Fruit fly (Drosophila melanogaster) whole organism, embryonic: Measurements from ENCODE around the gene CG44476.
A peak's percentile ranks its signal among the peaks of the same experiment; 100 is the strongest.

ENCODE experiments used
- Bteb2 ChIP-seq: fragments of 200-800 bp; sonication (Bioruptor generic); optimal IDR thresholded peaks from 2 replicates; lab custom pipeline; 2016; ENCODE audit warnings: missing biosample characterization, missing genetic modification characterization
- CG10366 ChIP-seq: fragments of 200-800 bp; sonication (Bioruptor generic); IDR thresholded peaks from 2 replicates; pipeline ENCODE4 v1.3.6; 2022; ENCODE audit warnings: missing biosample characterization, missing genetic modification characterization
- CG11560 ChIP-seq: fragments of 200-800 bp; sonication (Bioruptor generic); IDR thresholded peaks from 3 replicates; pipeline ENCODE4 v1.3.6; 2022; ENCODE audit warnings: missing biosample characterization, missing genetic modification characterization
- CG11696 ChIP-seq: fragments of 200-800 bp; sonication (Bioruptor generic); IDR thresholded peaks from 2 replicates; pipeline ENCODE4 v1.3.6; 2022; ENCODE audit warnings: missing biosample characterization, missing genetic modification characterization
- CG12236 ChIP-seq: fragments of 200-800 bp; sonication (Bioruptor generic); optimal IDR thresholded peaks from 2 replicates; lab custom pipeline; 2016; ENCODE audit warnings: missing biosample characterization, missing genetic modification characterization
- CG12744 ChIP-seq: fragments of 200-800 bp; sonication (Bioruptor generic); optimal IDR thresholded peaks from 2 replicates; lab custom pipeline; 2016; ENCODE audit warnings: missing biosample characterization, missing genetic modification characterization
- CG16813 ChIP-seq: fragments of 200-800 bp; sonication (Bioruptor generic); IDR thresholded peaks from 3 replicates; pipeline ENCODE4 v1.3.6; 2022; ENCODE audit warnings: missing biosample characterization, missing genetic modification characterization; ENCODE audit not compliant: partially characterized antibody
- CG18476 ChIP-seq: fragments of 200-800 bp; sonication (Bioruptor generic); optimal IDR thresholded peaks from 2 replicates; lab custom pipeline; 2016; ENCODE audit warnings: missing biosample characterization, mild to moderate bottlenecking, missing genetic modification characterization
- CG4424 ChIP-seq: fragments of 200-800 bp; sonication (Bioruptor generic); optimal IDR thresholded peaks from 3 replicates; lab custom pipeline; 2016; ENCODE audit warnings: missing biosample characterization, missing genetic modification characterization
- CG5953 ChIP-seq: fragments of 200-800 bp; sonication (Bioruptor generic); IDR thresholded peaks from 2 replicates; pipeline ENCODE4 v1.3.6; 2022; ENCODE audit warnings: missing biosample characterization, missing genetic modification characterization
- CG6813 ChIP-seq: fragments of 200-800 bp; sonication (Bioruptor generic); optimal IDR thresholded peaks from 2 replicates; lab custom pipeline; 2017; ENCODE audit warnings: missing biosample characterization, missing genetic modification characterization, mild to moderate bottlenecking, moderate library complexity, missing genetic modification reagents
- CG9876 ChIP-seq: fragments of 200-800 bp; sonication (Bioruptor generic); optimal IDR thresholded peaks from 2 replicates; lab custom pipeline; 2016; ENCODE audit warnings: missing biosample characterization, missing genetic modification characterization
- CG9932 ChIP-seq: fragments of 200-800 bp; sonication (Bioruptor generic); IDR thresholded peaks from 2 replicates; pipeline ENCODE4 v1.3.6; 2022; ENCODE audit warnings: missing biosample characterization, missing genetic modification characterization
- CHES-1-like ChIP-seq: fragments of 200-800 bp; sonication (Bioruptor generic); optimal IDR thresholded peaks from 2 replicates; lab custom pipeline; 2016; ENCODE audit warnings: missing biosample characterization, missing genetic modification characterization
- Camta ChIP-seq: fragments of 200-800 bp; sonication (Bioruptor generic); optimal IDR thresholded peaks from 2 replicates; lab custom pipeline; 2016; ENCODE audit warnings: missing biosample characterization, missing genetic modification characterization
- Dek ChIP-seq: fragments of 200-800 bp; sonication (Bioruptor generic); optimal IDR thresholded peaks from 3 replicates; lab custom pipeline; 2019; ENCODE audit warnings: missing biosample characterization, mild to moderate bottlenecking, missing genetic modification characterization, moderate library complexity
- Dfd ChIP-seq, 2 experiments: fragments of >200 bp; optimal IDR thresholded peaks; 2 replicates each; lab custom pipeline; 2017; ENCODE audit warnings: missing biosample characterization in 2 of 2, missing genetic modification characterization in 2 of 2
- Fer2 ChIP-seq: fragments of 200-800 bp; sonication (Bioruptor generic); optimal IDR thresholded peaks from 2 replicates; lab custom pipeline; 2018; ENCODE audit warnings: missing biosample characterization, mild to moderate bottlenecking, missing genetic modification characterization, moderate library complexity
- Gug ChIP-seq: fragments of 200-800 bp; sonication (Bioruptor generic); IDR thresholded peaks from 4 replicates; pipeline ENCODE4 v1.3.6; 2022; ENCODE audit warnings: missing biosample characterization, missing genetic modification characterization
- HLH4C ChIP-seq: fragments of 200-800 bp; sonication (Bioruptor generic); IDR thresholded peaks from 3 replicates; pipeline ENCODE4 v1.3.6; 2022; ENCODE audit warnings: missing biosample characterization, missing genetic modification characterization; ENCODE audit not compliant: partially characterized antibody
- Hr51 ChIP-seq, 2 experiments: fragments of 200-800 bp; sonication (Bioruptor generic); optimal IDR thresholded peaks; 2 replicates in 1 of 2; 3 replicates in 1 of 2; lab custom pipeline; 2016 to 2018; ENCODE audit warnings: missing biosample characterization in 2 of 2, missing genetic modification characterization in 2 of 2, mild to moderate bottlenecking in 1 of 2, moderate library complexity in 1 of 2
- NC2β ChIP-seq: fragments of 200-800 bp; sonication (Bioruptor generic); optimal IDR thresholded peaks from 2 replicates; lab custom pipeline; 2016; ENCODE audit warnings: missing biosample characterization, missing genetic modification characterization
- NfI ChIP-seq: fragments of 200-800 bp; sonication (Bioruptor generic); optimal IDR thresholded peaks from 3 replicates; lab custom pipeline; 2018; ENCODE audit warnings: missing biosample characterization, mild to moderate bottlenecking, missing genetic modification characterization, moderate library complexity
- Oaz ChIP-seq: fragments of 200-800 bp; sonication (Bioruptor generic); IDR thresholded peaks from 2 replicates; pipeline ENCODE4 v1.3.6; 2022; ENCODE audit warnings: missing biosample characterization, missing genetic modification characterization
- Opbp ChIP-seq: fragments of 200-800 bp; sonication (Bioruptor generic); IDR thresholded peaks from 3 replicates; pipeline ENCODE4 v1.3.6; 2022; ENCODE audit warnings: missing biosample characterization, missing genetic modification characterization; ENCODE audit not compliant: partially characterized antibody
- Rfx ChIP-seq: fragments of 200-800 bp; sonication (Bioruptor generic); IDR thresholded peaks from 2 replicates; pipeline ENCODE4 v1.3.6; 2022; ENCODE audit warnings: missing biosample characterization, missing genetic modification characterization
- Side ChIP-seq: fragments of 200-800 bp; sonication (Bioruptor generic); optimal IDR thresholded peaks from 2 replicates; lab custom pipeline; 2016; ENCODE audit warnings: missing biosample characterization, missing genetic modification characterization
- Sox102F ChIP-seq: fragments of 200-800 bp; sonication (Bioruptor generic); optimal IDR thresholded peaks from 2 replicates; lab custom pipeline; 2018; ENCODE audit warnings: missing biosample characterization, mild to moderate bottlenecking, missing genetic modification characterization, moderate library complexity
- bowl ChIP-seq: fragments of 200-800 bp; sonication (Bioruptor generic); IDR thresholded peaks from 2 replicates; pipeline ENCODE4 v1.3.6; 2022; ENCODE audit warnings: missing biosample characterization, missing genetic modification characterization
- corto ChIP-seq: fragments of 200-800 bp; sonication (Bioruptor generic); optimal IDR thresholded peaks from 2 replicates; lab custom pipeline; 2016; ENCODE audit warnings: missing biosample characterization, mild to moderate bottlenecking, missing genetic modification characterization, moderate library complexity
- crol ChIP-seq: fragments of 200-800 bp; sonication (Bioruptor generic); IDR thresholded peaks from 2 replicates; pipeline ENCODE4 v1.3.6; 2022; ENCODE audit warnings: missing biosample characterization, missing genetic modification characterization
- exex ChIP-seq: fragments of 200-800 bp; sonication (Bioruptor generic); optimal IDR thresholded peaks from 4 replicates; lab custom pipeline; 2018; ENCODE audit warnings: missing biosample characterization, mild to moderate bottlenecking, missing genetic modification characterization, moderate library complexity
- gce ChIP-seq: fragments of 200-800 bp; sonication (Bioruptor generic); IDR thresholded peaks from 3 replicates; pipeline ENCODE4 v1.3.6; 2022; ENCODE audit warnings: missing biosample characterization, missing genetic modification characterization
- gsb-n ChIP-seq: fragments of 200-800 bp; sonication (Bioruptor generic); optimal IDR thresholded peaks from 3 replicates; lab custom pipeline; 2018; ENCODE audit warnings: missing biosample characterization, mild to moderate bottlenecking, missing genetic modification characterization
- hbn ChIP-seq: fragments of 200-800 bp; sonication (Bioruptor generic); IDR thresholded peaks from 2 replicates; pipeline ENCODE4 v1.3.6; 2022; ENCODE audit warnings: missing biosample characterization, missing genetic modification characterization; ENCODE audit not compliant: partially characterized antibody
- insv ChIP-seq, 2 experiments: fragments of 200-800 bp; sonication (Bioruptor generic); optimal IDR thresholded peaks; 3 replicates each; lab custom pipeline; 2016 to 2018; ENCODE audit warnings: missing biosample characterization in 2 of 2, missing genetic modification characterization in 2 of 2
- jing ChIP-seq: fragments of 200-800 bp; sonication (Bioruptor generic); optimal IDR thresholded peaks from 2 replicates; lab custom pipeline; 2018; ENCODE audit warnings: missing biosample characterization, mild to moderate bottlenecking, missing genetic modification characterization
- kah ChIP-seq: fragments of 200-800 bp; sonication (Bioruptor generic); optimal IDR thresholded peaks from 2 replicates; lab custom pipeline; 2018; ENCODE audit warnings: missing biosample characterization, mild to moderate bottlenecking, missing genetic modification characterization
- knrl ChIP-seq: fragments of 200-800 bp; sonication (Bioruptor generic); IDR thresholded peaks from 3 replicates; pipeline ENCODE4 v1.3.6; 2022; ENCODE audit warnings: missing biosample characterization, missing genetic modification characterization; ENCODE audit not compliant: partially characterized antibody
- lilli ChIP-seq: fragments of 200-800 bp; sonication (Bioruptor generic); optimal IDR thresholded peaks from 3 replicates; lab custom pipeline; 2016; ENCODE audit warnings: missing biosample characterization, missing genetic modification characterization
- org-1 ChIP-seq: fragments of 200-800 bp; sonication (Bioruptor generic); optimal IDR thresholded peaks from 2 replicates; lab custom pipeline; 2017; ENCODE audit warnings: missing biosample characterization, missing genetic modification characterization
- phol ChIP-seq: fragments of 200-800 bp; sonication (Bioruptor generic); optimal IDR thresholded peaks from 3 replicates; lab custom pipeline; 2018; ENCODE audit warnings: missing biosample characterization, mild to moderate bottlenecking, missing genetic modification characterization, moderate library complexity
- scrt ChIP-seq: fragments of 200-800 bp; sonication (Bioruptor generic); optimal IDR thresholded peaks from 2 replicates; lab custom pipeline; 2018; ENCODE audit warnings: missing biosample characterization, mild to moderate bottlenecking, missing genetic modification characterization, moderate library complexity
- sim ChIP-seq: fragments of 200-800 bp; sonication (Bioruptor generic); IDR thresholded peaks from 2 replicates; pipeline ENCODE4 v1.3.6; 2022; ENCODE audit warnings: missing biosample characterization, missing genetic modification characterization
- ssp ChIP-seq: fragments of 200-800 bp; sonication (Bioruptor generic); IDR thresholded peaks from 2 replicates; pipeline ENCODE4 v1.3.6; 2022; ENCODE audit warnings: missing biosample characterization, missing genetic modification characterization
- sug ChIP-seq: fragments of 200-800 bp; optimal IDR thresholded peaks from 2 replicates; lab custom pipeline; 2019; ENCODE audit warnings: missing biosample characterization, mild to moderate bottlenecking, missing genetic modification characterization, moderate library complexity
- tin ChIP-seq: fragments of 200-800 bp; sonication (Bioruptor generic); optimal IDR thresholded peaks from 3 replicates; lab custom pipeline; 2016; ENCODE audit warnings: missing biosample characterization, missing genetic modification characterization
- trem ChIP-seq: fragments of 200-800 bp; optimal IDR thresholded peaks from 3 replicates; lab custom pipeline; 2019; ENCODE audit warnings: missing biosample characterization, mild to moderate bottlenecking, missing genetic modification characterization, moderate library complexity
- tx ChIP-seq: fragments of 200-800 bp; sonication (Bioruptor generic); optimal IDR thresholded peaks from 2 replicates; lab custom pipeline; 2016; ENCODE audit warnings: missing biosample characterization, missing genetic modification characterization

The CG44476 gene

dm6 chr2L:18137591-18138247 lies 24.7 kb upstream of the CG44476 start, which contains the start of gene kel (continued):
- TF ChIP-seq insv (GFP tag; optimal IDR thresholded peaks at IDR 0.05; lab: Kevin White, UChicago) (no peak), lilli (GFP tag; lab: Kevin White, UChicago) (peak; percentile 49), Gug (GFP tag; lab: Robert Waterston, UW) (no peak; the same call in 3 of the 4 replicates), Oaz (GFP tag; lab: Robert Waterston, UW) (no peak), ssp (GFP tag; lab: Robert Waterston, UW) (peak; percentile 91), tin (GFP tag; lab: Kevin White, UChicago) (peak; percentile 16), CG12744 (no peak), Rfx (GFP tag; lab: Robert Waterston, UW) (peak; percentile 61), Camta (peak; percentile 39), CG10366 (GFP tag; lab: Robert Waterston, UW) (no peak; the same call in 1 of the 2 replicates), sim (0 out of 2 replicates have a peak, but pooled peaks have one; percentile 13), CHES-1-like (GFP tag; lab: Kevin White, UChicago) (peak; percentile 51), CG5953 (GFP tag; lab: Robert Waterston, UW) (no peak), CG16813 (GFP tag; lab: Robert Waterston, UW) (peak; percentile 61; the same call in 2 of the 3 replicates), Opbp (GFP tag; lab: Robert Waterston, UW) (peak; percentile 69; the same call in 2 of the 3 replicates), CG11560 (tag; lab: Robert Waterston, UW) (no peak), corto (GFP tag; lab: Kevin White, UChicago) (no peak), CG6813 (GFP tag; lab: Kevin White, UChicago) (peak; percentile 13), scrt (peak; percentile 50), tx (GFP tag; lab: Kevin White, UChicago) (no peak), Dfd (GFP tag; optimal IDR thresholded peaks at IDR 0.05; lab: Kevin White, UChicago) (no peak), exex (tag; lab: Kevin White, UChicago) (no peak), CG9932 (GFP tag; lab: Robert Waterston, UW) (peak; percentile 57), NfI (GFP tag; lab: Kevin White, UChicago) (peak; percentile 40), Sox102F (peak; percentile 27), Dek (peak; percentile 42), jing (GFP tag; lab: Kevin White, UChicago) (no peak), hbn (peak; percentile 35; the same call in 1 of the 2 replicates), sug (peak; percentile 36), trem (tag; lab: Kevin White, UChicago) (peak; percentile 63), crol (no peak; the same call in 1 of the 2 replicates), HLH4C (GFP tag; lab: Robert Waterston, UW) (peak; percentile 78), gsb-n (tag; lab: Kevin White, UChicago) (no peak), phol (tag; lab: Kevin White, UChicago) (peak; percentile 50), kah (GFP tag; lab: Kevin White, UChicago) (peak; percentile 36), org-1 (peak; percentile 11), CG4424 (peak; percentile 18), Fer2 (tag; lab: Kevin White, UChicago) (no peak), Hr51 (GFP tag; optimal IDR thresholded peaks at IDR 0.05; lab: Kevin White, UChicago) (no peak), NC2β (peak; percentile 46), knrl (GFP tag; lab: Robert Waterston, UW) (peak; percentile 76), CG11696 (GFP tag; lab: Robert Waterston, UW) (peak; percentile 28; the same call in 1 of the 2 replicates), CG12236 (GFP tag; lab: Kevin White, UChicago) (peak; percentile 13), CG18476 (GFP tag; lab: Kevin White, UChicago) (no peak), CG9876 (GFP tag; lab: Kevin White, UChicago) (no peak), Bteb2 (GFP tag; lab: Kevin White, UChicago) (no peak), Side (GFP tag; lab: Kevin White, UChicago) (peak; percentile 19), bowl (GFP tag; lab: Robert Waterston, UW) (no peak), gce (no peak)
